Worm (Caenorhabditis elegans): ENCODE measurements around the gene lgc-52.

ce11 chrIV:15220253-15220652 is 15.7 kb upstream of the lgc-52 start, which contains the start of gene Y40H7A.11:
- no peak for TF ChIP-seq ceh-82 (tag; optimal IDR thresholded peaks at IDR 0.05)
- TF ChIP-seq lim-7 (GFP tag; IDR thresholded peaks at IDR 0.05): no peak
- TF ChIP-seq dpl-1 (GFP tag; optimal IDR thresholded peaks at IDR 0.05): no peak
- TF ChIP-seq egl-27 (tag; optimal IDR thresholded peaks at IDR 0.05): no peak
- no peak for TF ChIP-seq F10B5.3 (tag; optimal IDR thresholded peaks at IDR 0.05)
- no peak for TF ChIP-seq lin-13 (GFP tag; optimal IDR thresholded peaks at IDR 0.05)
- no peak for TF ChIP-seq lin-15B (tag; optimal IDR thresholded peaks at IDR 0.05)
- TF ChIP-seq snpc-4 (tag; optimal IDR thresholded peaks at IDR 0.05): no peak

Measured in whole organism, L4 larva.